Fruit fly (Drosophila melanogaster): ENCODE results near the gene Bin1.
A peak's percentile ranks its signal among the peaks of the same experiment; 100 is the strongest.

Bin1 gene

DNA sequence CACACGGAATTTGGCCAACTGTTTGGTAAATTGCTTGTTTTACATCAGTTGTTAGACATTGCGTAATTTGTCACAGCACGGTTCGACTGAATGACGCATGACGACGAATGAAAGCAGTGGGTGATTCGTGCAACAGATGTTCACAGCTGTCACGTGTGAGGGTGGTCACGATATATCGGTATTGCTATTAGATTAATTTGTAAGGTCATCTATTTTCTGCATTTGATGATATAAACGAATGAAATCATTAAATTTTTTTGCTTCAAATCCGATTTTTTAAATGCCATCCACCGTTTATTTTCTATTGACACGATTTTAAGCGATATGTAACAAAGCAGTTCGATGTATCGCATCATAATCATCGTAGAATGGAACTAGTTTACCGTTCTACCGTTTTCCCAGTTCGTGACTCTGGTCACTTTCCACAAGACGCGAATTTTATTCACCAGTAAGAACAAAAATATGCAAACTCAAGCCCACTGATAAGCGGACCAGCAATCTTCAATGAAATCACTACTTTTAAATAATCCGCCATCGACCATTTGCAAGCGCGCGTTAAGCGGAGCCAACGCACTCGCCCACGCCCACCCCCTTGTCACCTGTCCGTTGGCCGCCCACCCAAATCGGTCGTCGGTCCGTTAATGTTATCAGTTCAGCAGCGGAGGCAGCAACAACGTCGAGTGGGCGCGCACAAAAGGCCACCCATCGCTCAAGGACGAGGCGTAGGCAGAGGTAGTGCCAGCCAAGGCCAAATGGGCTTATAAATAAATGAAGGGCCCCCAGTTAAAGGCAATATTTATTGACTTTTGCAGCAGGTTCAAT lies 42.5 kb downstream of the Bin1 start, which contains the start of the genes Mic26-27 and CG5916 (continued):
- TF ChIP-seq Jarid2 (GFP tag; optimal IDR thresholded peaks at IDR 0.05) (no peak), aop (GFP tag; IDR thresholded peaks at IDR 0.05) (no peak), ttk (GFP tag; IDR thresholded peaks at IDR 0.05) (peak; percentile 77), Hmx (GFP tag; optimal IDR thresholded peaks at IDR 0.05) (no peak), ftz-f1 (GFP tag; optimal IDR thresholded peaks at IDR 0.05) (peak; percentile 85), pum (GFP tag; optimal IDR thresholded peaks at IDR 0.05) (peak; percentile 78), CG10147 (GFP tag; optimal IDR thresholded peaks at IDR 0.05) (peak; percentile 69), CG9876 (GFP tag; optimal IDR thresholded peaks at IDR 0.05) (peak; percentile 96), CG8478 (optimal IDR thresholded peaks at IDR 0.05) (peak; percentile 13), run (tag; optimal IDR thresholded peaks at IDR 0.05) (no peak), chn (GFP tag; optimal IDR thresholded peaks at IDR 0.05) (peak; percentile 86), Nf-YB (GFP tag; optimal IDR thresholded peaks at IDR 0.05) (no peak), Fer1 (GFP tag; optimal IDR thresholded peaks at IDR 0.05) (no peak), CG12236 (GFP tag; optimal IDR thresholded peaks at IDR 0.05) (peak; percentile 39), gcm (GFP tag; optimal IDR thresholded peaks at IDR 0.05) (peak; percentile 18), seq (GFP tag; IDR thresholded peaks at IDR 0.05) (no peak; the same call in 1 of the 2 replicates), CG17802 (tag; optimal IDR thresholded peaks at IDR 0.05) (peak; percentile 71), exex (tag; optimal IDR thresholded peaks at IDR 0.05) (peak; percentile 23), Adf1 (GFP tag; IDR thresholded peaks at IDR 0.05) (peak; percentile 61), ind (GFP tag; optimal IDR thresholded peaks at IDR 0.05) (peak; percentile 73), sc (optimal IDR thresholded peaks at IDR 0.05) (no peak), sc (GFP tag; optimal IDR thresholded peaks at IDR 0.05) (peak; percentile 34), CG10959 (GFP tag; IDR thresholded peaks at IDR 0.05) (peak; percentile 92), Atf6 (GFP tag; IDR thresholded peaks at IDR 0.05) (peak; percentile 78; the same call in 1 of the 2 replicates), pb (GFP tag; optimal IDR thresholded peaks at IDR 0.05) (peak; percentile 71), CG9797 (GFP tag; optimal IDR thresholded peaks at IDR 0.05) (peak; percentile 81), sna (GFP tag; IDR thresholded peaks at IDR 0.05; ENCODE audit: partially characterized antibody) (peak; percentile 100), Antp (GFP tag; optimal IDR thresholded peaks at IDR 0.05) (peak; percentile 79), H15 (GFP tag; IDR thresholded peaks at IDR 0.05) (peak; percentile 92), Optix (GFP tag; IDR thresholded peaks at IDR 0.05) (peak; percentile 89), trem (tag; optimal IDR thresholded peaks at IDR 0.05) (peak; percentile 80), grau (tag; optimal IDR thresholded peaks at IDR 0.05) (peak; percentile 70), HmgD (GFP tag; optimal IDR thresholded peaks at IDR 0.05) (peak; percentile 93), CG7745 (tag; optimal IDR thresholded peaks at IDR 0.05) (no peak), Elba2 (GFP tag; optimal IDR thresholded peaks at IDR 0.05) (peak; percentile 88), CG6854 (GFP tag; optimal IDR thresholded peaks at IDR 0.05) (no peak), ash1 (GFP tag; optimal IDR thresholded peaks at IDR 0.05) (no peak), tap (tag; optimal IDR thresholded peaks at IDR 0.05) (no peak), CG9215 (GFP tag; IDR thresholded peaks at IDR 0.05) (peak; percentile 79), schlank (tag; optimal IDR thresholded peaks at IDR 0.05) (no peak), pho (GFP tag; optimal IDR thresholded peaks at IDR 0.05) (peak; percentile 94), CG7839 (tag; optimal IDR thresholded peaks at IDR 0.05) (peak; percentile 58), pnt (GFP tag; optimal IDR thresholded peaks at IDR 0.05) (peak; percentile 83), dimm (GFP tag; IDR thresholded peaks at IDR 0.05) (no peak), chinmo (GFP tag; IDR thresholded peaks at IDR 0.05; ENCODE audit: partially characterized antibody) (peak; percentile 94; the same call in 2 of the 4 replicates), CG3281 (GFP tag; optimal IDR thresholded peaks at IDR 0.05) (no peak), CG12391 (tag; optimal IDR thresholded peaks at IDR 0.05) (peak; percentile 85), Abd-B (GFP tag; optimal IDR thresholded peaks at IDR 0.05) (peak; percentile 88), CG12769 (tag; optimal IDR thresholded peaks at IDR 0.05) (no peak), E2f1 (GFP tag; IDR thresholded peaks at IDR 0.05) (peak; percentile 82)
